Worm (Caenorhabditis elegans): ENCODE data around the gene Y66A7A.9.
A peak's percentile ranks its signal among the peaks of the same experiment; 100 is the strongest.

Gene Y66A7A.9

ce11 chrIII:11609568-11609967 is 2.7 kb downstream of the Y66A7A.9 start, which contains the start of gene Y66D12A.30:
Gene Y66D12A.30 (plus strand): TSS chrIII:11609868.
- TF ChIP-seq hmg-1.2 (GFP tag; IDR thresholded peaks at IDR 0.05): peak; percentile 63
- TF ChIP-seq T07F8.4 (tag; optimal IDR thresholded peaks at IDR 0.05): no peak

ce11 chrIII:11608970-11609369 is 3.3 kb downstream of the Y66A7A.9 start:
- TF ChIP-seq Y95B8A.8 (GFP tag; IDR thresholded peaks at IDR 0.05) (0 out of 2 replicates have a peak, but pooled peaks have one; percentile 43), D2030.7 (GFP tag; IDR thresholded peaks at IDR 0.05) (peak; percentile 49; the same call in 1 of the 2 replicates), hmg-1.2 (GFP tag; IDR thresholded peaks at IDR 0.05) (peak; percentile 33; the same call in 1 of the 2 replicates), rpc-1 (optimal IDR thresholded peaks at IDR 0.05) (peak; percentile 19), rpc-1 (tag; optimal IDR thresholded peaks at IDR 0.05) (peak; percentile 64), madf-6 (GFP tag; IDR thresholded peaks at IDR 0.05) (peak; percentile 51), madf-3 (GFP tag; IDR thresholded peaks at IDR 0.05) (0 out of 2 replicates have a peak, but pooled peaks have one; percentile 4), egl-44 (GFP tag; IDR thresholded peaks at IDR 0.05) (peak; percentile 73; the same call in 1 of the 2 replicates), B0261.1 (tag; optimal IDR thresholded peaks at IDR 0.05) (peak; percentile 43), nhr-120 (GFP tag; IDR thresholded peaks at IDR 0.05) (0 out of 2 replicates have a peak, but pooled peaks have one; percentile 31), ztf-25 (GFP tag; IDR thresholded peaks at IDR 0.05) (peak; percentile 55; the same call in 1 of the 2 replicates), lin-26 (GFP tag; IDR thresholded peaks at IDR 0.05) (peak; percentile 83), nfyb-1 (GFP tag; IDR thresholded peaks at IDR 0.05) (0 out of 2 replicates have a peak, but pooled peaks have one; percentile 40), tbp1 (GFP tag; optimal IDR thresholded peaks at IDR 0.05) (peak; percentile 72), ceh-100 (GFP tag; IDR thresholded peaks at IDR 0.05) (0 out of 2 replicates have a peak, but pooled peaks have one; percentile 13)

ce11 chrIII:11607870-11608269 is 4.4 kb downstream of the Y66A7A.9 start, which contains the start of gene Y66D12A.1:
Gene Y66D12A.1 (plus strand): TSS chrIII:11608170.
- TF ChIP-seq cebp-1 (GFP tag; IDR thresholded peaks at IDR 0.05): no peak
- no peak for TF ChIP-seq cebp-1 (tag; optimal IDR thresholded peaks at IDR 0.05)
- no peak for TF ChIP-seq hmg-20 (GFP tag; IDR thresholded peaks at IDR 0.05)
- no peak for TF ChIP-seq C17E4.6 (GFP tag; IDR thresholded peaks at IDR 0.05)
- TF ChIP-seq chd-7 (tag; optimal IDR thresholded peaks at IDR 0.05): no peak
- no peak for TF ChIP-seq ztf-28 (GFP tag; IDR thresholded peaks at IDR 0.05)
- TF ChIP-seq ztf-18 (tag; optimal IDR thresholded peaks at IDR 0.05): no peak
- no peak for TF ChIP-seq snpc-4 (GFP tag; optimal IDR thresholded peaks at IDR 0.05)
- no peak for TF ChIP-seq snpc-4 (tag; optimal IDR thresholded peaks at IDR 0.05)
- TF ChIP-seq hmg-1.2 (GFP tag; IDR thresholded peaks at IDR 0.05): no peak
- TF ChIP-seq ets-4 (GFP tag; optimal IDR thresholded peaks at IDR 0.05): no peak
- no peak for TF ChIP-seq Y95B8A.8 (GFP tag; IDR thresholded peaks at IDR 0.05)
- no peak for TF ChIP-seq F23B12.7 (tag; optimal IDR thresholded peaks at IDR 0.05; ENCODE audit: insufficient read depth)
- no peak for TF ChIP-seq Y53F4B.3 (GFP tag; IDR thresholded peaks at IDR 0.05)
- TF ChIP-seq mel-28 (tag; optimal IDR thresholded peaks at IDR 0.05; ENCODE audit: borderline replicate concordance): no peak
- no peak for TF ChIP-seq F55B11.4 (tag; optimal IDR thresholded peaks at IDR 0.05; ENCODE audit: borderline replicate concordance, insufficient read depth)
- TF ChIP-seq athp-1 (tag; optimal IDR thresholded peaks at IDR 0.05): no peak
- TF ChIP-seq B0035.1 (tag; optimal IDR thresholded peaks at IDR 0.05): no peak
- TF ChIP-seq lir-1 (GFP tag; conservative IDR thresholded peaks at IDR 0.05): no peak
- no peak for TF ChIP-seq madf-8 (GFP tag; conservative IDR thresholded peaks at IDR 0.05)
- no peak for TF ChIP-seq ceh-27 (GFP tag; optimal IDR thresholded peaks at IDR 0.05)
- TF ChIP-seq zim-3 (tag; optimal IDR thresholded peaks at IDR 0.05): no peak

Data from whole organism, young adult.